Worm (Caenorhabditis elegans) whole organism, L3 larva: ENCODE data around the gene acr-7.

Experiments used
- R02D3.7 ChIP-seq: fragments of 150-350 bp; optimal IDR thresholded peaks from 2 replicates; lab custom pipeline; 2014; ENCODE audit warnings: missing biosample characterization, missing genetic modification characterization
- ZK546.5 ChIP-seq: sonication (generic microtip); optimal IDR thresholded peaks from 2 replicates; lab custom pipeline; 2017; ENCODE audit warnings: missing biosample characterization, missing genetic modification characterization
- ceh-16 ChIP-seq: sonication (generic microtip); optimal IDR thresholded peaks from 2 replicates; lab custom pipeline; 2017; ENCODE audit warnings: missing biosample characterization, missing genetic modification characterization
- egl-5 ChIP-seq: fragments of 150-350 bp; optimal IDR thresholded peaks from 2 replicates; lab custom pipeline; 2017; ENCODE audit warnings: missing biosample characterization, missing genetic modification reagents, missing genetic modification characterization, inconsistent platforms
- elt-1 ChIP-seq: fragments of 150-350 bp; optimal IDR thresholded peaks from 2 replicates; lab custom pipeline; 2014; ENCODE audit warnings: missing biosample characterization, missing genetic modification characterization
- elt-2 ChIP-seq: sonication (generic microtip); optimal IDR thresholded peaks from 2 replicates; lab custom pipeline; 2016; ENCODE audit warnings: missing genetic modification reagents, mild to moderate bottlenecking, missing genetic modification characterization, missing compliant biosample characterization
- elt-3 ChIP-seq, 3 experiments: fragments of 150-350 bp in 1 of 3; sonication (generic microtip) in 2 of 3; optimal IDR thresholded peaks; 2 replicates in 2 of 3; 4 replicates in 1 of 3; lab custom pipeline; 2014 to 2017; ENCODE audit warnings: missing biosample characterization in 3 of 3, missing genetic modification characterization in 3 of 3
- eor-1 ChIP-seq, 2 experiments: fragments of 150-350 bp; optimal IDR thresholded peaks; 2 replicates each; lab custom pipeline; 2014 to 2018; ENCODE audit warnings: missing biosample characterization in 2 of 2, missing genetic modification characterization in 2 of 2
- fkh-2 ChIP-seq: fragments of 150-350 bp; optimal IDR thresholded peaks from 2 replicates; lab custom pipeline; 2014; ENCODE audit warnings: missing biosample characterization, missing genetic modification reagents, missing genetic modification characterization
- hmg-11 ChIP-seq: sonication (generic microtip); optimal IDR thresholded peaks from 2 replicates; lab custom pipeline; 2016; ENCODE audit warnings: missing genetic modification characterization, missing compliant biosample characterization
- jun-1 ChIP-seq: fragments of 150-350 bp; optimal IDR thresholded peaks from 2 replicates; lab custom pipeline; 2014; ENCODE audit warnings: missing biosample characterization, missing genetic modification reagents, missing genetic modification characterization
- lin-15B ChIP-seq: fragments of 150-350 bp; optimal IDR thresholded peaks from 2 replicates; lab custom pipeline; 2014; ENCODE audit warnings: missing biosample characterization, missing genetic modification characterization
- lin-39 ChIP-seq: fragments of 150-350 bp; optimal IDR thresholded peaks from 2 replicates; lab custom pipeline; 2018; ENCODE audit warnings: missing biosample characterization, missing genetic modification reagents, missing genetic modification characterization
- lsy-12 ChIP-seq: sonication (generic microtip); optimal IDR thresholded peaks from 2 replicates; lab custom pipeline; 2016; ENCODE audit warnings: mild to moderate bottlenecking, missing genetic modification characterization, missing compliant biosample characterization
- mml-1 ChIP-seq: fragments of 150-350 bp; sonication (generic microtip); optimal IDR thresholded peaks from 3 replicates; lab custom pipeline; 2014; ENCODE audit warnings: missing biosample characterization, missing genetic modification characterization
- nfya-1 ChIP-seq: sonication (generic microtip); optimal IDR thresholded peaks from 2 replicates; lab custom pipeline; 2017; ENCODE audit warnings: missing genetic modification characterization, mild to moderate bottlenecking, missing compliant biosample characterization, antibody characterized with exemption, moderate library complexity; ENCODE audit not compliant: insufficient read depth
- nhr-11 ChIP-seq: fragments of 150-350 bp; optimal IDR thresholded peaks from 2 replicates; lab custom pipeline; 2014; ENCODE audit warnings: missing biosample characterization, missing genetic modification characterization
- nhr-23 ChIP-seq: fragments of 150-350 bp; optimal IDR thresholded peaks from 2 replicates; lab custom pipeline; 2014; ENCODE audit warnings: missing biosample characterization, missing genetic modification reagents, missing genetic modification characterization
- nhr-25 ChIP-seq: sonication (generic microtip); optimal IDR thresholded peaks from 2 replicates; lab custom pipeline; 2017; ENCODE audit warnings: missing biosample characterization, missing genetic modification characterization
- nhr-43 ChIP-seq: sonication (generic microtip); optimal IDR thresholded peaks from 2 replicates; lab custom pipeline; 2016; ENCODE audit warnings: mild to moderate bottlenecking, missing genetic modification characterization, missing compliant biosample characterization; ENCODE audit not compliant: poor library complexity, severe bottlenecking
- nhr-67 ChIP-seq: fragments of 150-350 bp; optimal IDR thresholded peaks from 2 replicates; lab custom pipeline; 2014; ENCODE audit warnings: missing biosample characterization, missing genetic modification characterization
- nhr-76 ChIP-seq: fragments of 150-350 bp; sonication (generic microtip); optimal IDR thresholded peaks from 5 replicates; lab custom pipeline; 2014; ENCODE audit warnings: missing biosample characterization, missing genetic modification characterization
- nhr-77 ChIP-seq: fragments of 150-350 bp; optimal IDR thresholded peaks from 2 replicates; lab custom pipeline; 2014; ENCODE audit warnings: missing biosample characterization, missing genetic modification characterization
- pha-4 ChIP-seq: fragments of 150-350 bp; optimal IDR thresholded peaks from 2 replicates; lab custom pipeline; 2014; ENCODE audit warnings: missing biosample characterization, missing genetic modification reagents, missing genetic modification characterization
- pqm-1 ChIP-seq: fragments of 150-350 bp; optimal IDR thresholded peaks from 2 replicates; lab custom pipeline; 2017; ENCODE audit warnings: missing biosample characterization, missing genetic modification characterization, inconsistent platforms
- skn-1 ChIP-seq: fragments of 150-350 bp; optimal IDR thresholded peaks from 2 replicates; lab custom pipeline; 2014; ENCODE audit warnings: missing biosample characterization, missing genetic modification characterization
- snpc-4 ChIP-seq: fragments of 150-350 bp; optimal IDR thresholded peaks from 2 replicates; lab custom pipeline; 2014; ENCODE audit warnings: missing biosample characterization, missing genetic modification characterization
- tbx-2 ChIP-seq: sonication (generic microtip); optimal IDR thresholded peaks from 2 replicates; lab custom pipeline; 2016; ENCODE audit warnings: mild to moderate bottlenecking, missing genetic modification characterization, missing compliant biosample characterization
- unc-62 ChIP-seq: fragments of 150-350 bp; sonication (generic microtip); optimal IDR thresholded peaks from 4 replicates; lab custom pipeline; 2014; ENCODE audit warnings: missing biosample characterization, missing genetic modification reagents, missing genetic modification characterization
- ztf-11 ChIP-seq: fragments of 150-350 bp; optimal IDR thresholded peaks from 2 replicates; lab custom pipeline; 2014; ENCODE audit warnings: missing biosample characterization, missing genetic modification characterization
- ztf-4 ChIP-seq: fragments of 150-350 bp; optimal IDR thresholded peaks from 2 replicates; lab custom pipeline; 2014; ENCODE audit warnings: missing biosample characterization, missing genetic modification characterization

acr-7 gene

DNA sequence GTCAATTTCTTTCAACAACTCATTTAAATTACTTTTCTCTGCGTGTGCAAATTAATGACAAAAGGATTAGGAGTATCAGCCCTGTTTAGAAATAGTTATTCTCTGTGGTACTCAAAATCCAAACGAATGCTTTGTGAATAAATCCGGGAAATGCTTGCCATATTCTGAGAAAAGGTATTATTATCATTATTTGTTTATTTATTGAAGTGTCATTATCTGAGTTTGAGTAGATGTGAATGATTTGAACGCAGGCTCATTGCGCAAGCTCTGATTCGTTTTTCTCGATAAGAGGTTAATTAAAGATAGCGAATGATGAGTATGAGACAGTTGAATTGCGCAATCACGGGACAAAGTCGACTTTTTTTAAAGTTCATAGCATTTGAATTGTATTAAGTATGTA is 21.7 kb downstream of the acr-7 start:
- TF ChIP-seq lin-39 (tag; lab: Kevin White, UChicago) (no peak), tbx-2 (tag; lab: Kevin White, UChicago) (no peak), elt-3 (tag; optimal IDR thresholded peaks at IDR 0.05; lab: Kevin White, UChicago) (no peak), nfya-1 (tag; lab: Kevin White, UChicago) (no peak), snpc-4 (no peak), nhr-67 (tag; lab: Kevin White, UChicago) (no peak), nhr-25 (tag; lab: Kevin White, UChicago) (no peak), unc-62 (GFP tag; lab: Kevin White, UChicago) (no peak), ceh-16 (tag; lab: Kevin White, UChicago) (no peak), lin-15B (tag; lab: Kevin White, UChicago) (no peak), ZK546.5 (no peak)

- no peak for TF ChIP-seq mml-1
- TF ChIP-seq eor-1 (tag; optimal IDR thresholded peaks at IDR 0.05; lab: Kevin White, UChicago) = no peak
- TF ChIP-seq nfya-1 (tag; lab: Kevin White, UChicago) = no peak
- TF ChIP-seq jun-1 = no peak
- TF ChIP-seq nhr-25 (tag; lab: Kevin White, UChicago) = no peak
- no peak for TF ChIP-seq snpc-4
- no peak for TF ChIP-seq elt-2 (tag; lab: Kevin White, UChicago)
- TF ChIP-seq nhr-43 (tag; lab: Kevin White, UChicago) = no peak
- TF ChIP-seq pqm-1 (tag; lab: Kevin White, UChicago) = no peak
Observed at ce11 chrII:7825107-7825506, 24.5 kb downstream of the acr-7 start, which contains the start of gene srw-62. TSS of gene srw-62 (plus strand) at chrII:7825407.

ce11 chrII:7822454-7822853 is 27.1 kb downstream of the acr-7 start, which contains the start of gene irld-47:
TSS of gene irld-47 (minus strand) at chrII:7822554.
- no peak for TF ChIP-seq pqm-1 (tag; lab: Kevin White, UChicago)
- no peak for TF ChIP-seq ZK546.5
- TF ChIP-seq ztf-11 = no peak
- TF ChIP-seq unc-62 (GFP tag; lab: Kevin White, UChicago) = no peak
- no peak for TF ChIP-seq hmg-11 (tag; lab: Kevin White, UChicago)
- no peak for TF ChIP-seq nhr-11 (tag; lab: Kevin White, UChicago)
- no peak for TF ChIP-seq R02D3.7
- no peak for TF ChIP-seq nhr-77 (tag; lab: Kevin White, UChicago)
- no peak for TF ChIP-seq tbx-2 (tag; lab: Kevin White, UChicago)
- no peak for TF ChIP-seq skn-1 (tag; lab: Kevin White, UChicago)
- TF ChIP-seq eor-1 (tag; optimal IDR thresholded peaks at IDR 0.05; lab: Kevin White, UChicago) = no peak
- no peak for TF ChIP-seq elt-3 (tag; optimal IDR thresholded peaks at IDR 0.05; lab: Kevin White, UChicago)
- no peak for TF ChIP-seq nhr-43 (tag; lab: Kevin White, UChicago)
- TF ChIP-seq fkh-2 (tag; lab: Kevin White, UChicago) = no peak
- TF ChIP-seq egl-5 (tag; lab: Kevin White, UChicago) = no peak
- TF ChIP-seq nhr-23 (tag; lab: Kevin White, UChicago) = no peak

ce11 chrII:7819359-7819758 is 30.2 kb downstream of the acr-7 start:
- TF ChIP-seq elt-1 (tag; lab: Kevin White, UChicago) = no peak
- no peak for TF ChIP-seq mml-1
- TF ChIP-seq lin-15B (tag; lab: Kevin White, UChicago) = no peak
- no peak for TF ChIP-seq pha-4 (tag; lab: Kevin White, UChicago)
- TF ChIP-seq ztf-4 = no peak
- no peak for TF ChIP-seq tbx-2 (tag; lab: Kevin White, UChicago)
- TF ChIP-seq nfya-1 (tag; lab: Kevin White, UChicago) = no peak
- no peak for TF ChIP-seq nhr-43 (tag; lab: Kevin White, UChicago)
- TF ChIP-seq nhr-76 (tag; lab: Kevin White, UChicago) = no peak

DNA sequence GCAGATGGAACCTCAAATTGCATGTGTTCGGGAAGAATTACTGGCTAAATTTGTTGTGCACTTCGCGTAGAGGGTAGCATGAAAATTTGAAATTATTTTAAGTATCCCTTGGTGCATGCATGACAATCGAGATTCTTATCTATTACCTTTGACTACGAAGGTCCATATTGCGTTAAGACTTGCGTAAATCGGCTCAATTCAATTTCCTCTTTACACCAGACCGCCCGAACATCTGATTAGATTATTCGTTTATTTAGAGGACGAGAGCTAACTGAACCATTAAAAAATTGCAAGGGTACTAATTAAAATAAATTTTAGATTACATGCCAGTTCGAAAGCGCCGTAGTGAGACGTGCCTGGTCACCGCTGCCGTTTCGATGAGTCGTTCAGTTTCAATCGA is 32.0 kb downstream of the acr-7 start:
- TF ChIP-seq lsy-12 (tag; lab: Kevin White, UChicago) = no peak
